Fruit fly (Drosophila melanogaster) whole organism, adult: ENCODE results near the gene CG31949.

ENCODE experiments used
- CG11617 ChIP-seq: fragments of 200-800 bp; sonication (Bioruptor generic); optimal IDR thresholded peaks from 2 replicates; lab custom pipeline; 2017; ENCODE audit warnings: mild to moderate bottlenecking, missing biosample characterization, missing genetic modification reagents, missing genetic modification characterization
- CG1620 ChIP-seq: fragments of 200-800 bp; sonication (Bioruptor generic); optimal IDR thresholded peaks from 2 replicates; lab custom pipeline; 2016; ENCODE audit warnings: missing biosample characterization, missing genetic modification characterization
- CG33017 ChIP-seq: fragments of 200-800 bp; sonication (Bioruptor generic); optimal IDR thresholded peaks from 2 replicates; lab custom pipeline; 2018; ENCODE audit warnings: missing biosample characterization, mild to moderate bottlenecking, missing genetic modification characterization, moderate library complexity
- CG5204 ChIP-seq: fragments of 200-800 bp; sonication (Bioruptor generic); optimal IDR thresholded peaks from 2 replicates; lab custom pipeline; 2016; ENCODE audit warnings: missing biosample characterization, missing genetic modification characterization
- CG7101 ChIP-seq: fragments of 200-800 bp; sonication (Bioruptor generic); optimal IDR thresholded peaks from 2 replicates; lab custom pipeline; 2018; ENCODE audit warnings: missing biosample characterization, mild to moderate bottlenecking, missing genetic modification characterization, moderate library complexity
- Clk ChIP-seq: fragments of 200-800 bp; sonication (Bioruptor generic); optimal IDR thresholded peaks from 2 replicates; lab custom pipeline; 2017; ENCODE audit warnings: missing biosample characterization, missing genetic modification characterization
- bab1 ChIP-seq: fragments of 200-800 bp; sonication (Bioruptor generic); optimal IDR thresholded peaks from 3 replicates; lab custom pipeline; 2019; ENCODE audit warnings: missing biosample characterization, mild to moderate bottlenecking, missing genetic modification characterization, moderate library complexity
- kay ChIP-seq: fragments of 200-800 bp; sonication (Bioruptor generic); peaks from one replicate; lab custom pipeline; 2016; ENCODE audit warnings: missing biosample characterization, missing genetic modification characterization, borderline replicate concordance
- toe ChIP-seq: fragments of 200-800 bp; sonication (Bioruptor generic); optimal IDR thresholded peaks from 2 replicates; lab custom pipeline; 2016; ENCODE audit warnings: missing biosample characterization, missing genetic modification characterization

- TF ChIP-seq CG7101 (tag; lab: Kevin White, UChicago) (no peak), Clk (no peak), bab1 (GFP tag; lab: Kevin White, UChicago) (no peak), CG5204 (no peak), CG11617 (GFP tag; lab: Kevin White, UChicago) (no peak), CG1620 (no peak), CG33017 (tag; lab: Kevin White, UChicago) (no peak), toe (GFP tag; lab: Kevin White, UChicago) (no peak), kay (GFP tag; lab: Kevin White, UChicago) (no peak)
Measured at dm6 chr2L:2287807-2288206, 12.1 kb upstream of the CG31949 start, which contains the start of gene CG42658.
